Fruit fly (Drosophila melanogaster): ENCODE measurements around the gene NUCB1.

Gene NUCB1

dm6 chr3L:17802107-17802506, at the start of gene NUCB1:
TSS of gene NUCB1 (minus strand) at chr3L:17802279.
- no peak for TF ChIP-seq noc (tag; optimal IDR thresholded peaks at IDR 0.05)

- no peak for TF ChIP-seq noc (tag; optimal IDR thresholded peaks at IDR 0.05)
These were observed 47.4 kb upstream of the NUCB1 start, which contains the start of gene TrpRS-m for dm6 chr3L:17849517-17849916. TSS of gene TrpRS-m (plus strand) at chr3L:17849727.

- no peak for TF ChIP-seq noc (tag; optimal IDR thresholded peaks at IDR 0.05)
These were observed 44.9 kb upstream of the NUCB1 start for dm6 chr3L:17846982-17847355.

dm6 chr3L:17846169-17846981, 44.3 kb upstream of the NUCB1 start, which contains the start of the genes MED19 and CG7430:
TSS of gene MED19 (minus strand) at chr3L:17846501.
TSS of gene CG7430 (plus strand) at chr3L:17846916.
- TF ChIP-seq noc (tag; optimal IDR thresholded peaks at IDR 0.05): peak; percentile 68

dm6 chr3L:17842892-17843703, 41.0 kb upstream of the NUCB1 start, which contains the start of gene CG5567:
TSS of gene CG5567 (minus strand) at chr3L:17843544.
- TF ChIP-seq noc (tag; optimal IDR thresholded peaks at IDR 0.05): no peak

dm6 chr3L:17841085-17841606, 39.1 kb upstream of the NUCB1 start, which contains the start of gene CG5577:
TSS of gene CG5577 (minus strand) at chr3L:17841427.
- peak; percentile 60 for TF ChIP-seq noc (tag; optimal IDR thresholded peaks at IDR 0.05)

dm6 chr3L:17835074-17835473, 33.0 kb upstream of the NUCB1 start, which contains the start of gene CG32189:
TSS of gene CG32189 (minus strand) at chr3L:17835174.
- no peak for TF ChIP-seq noc (tag; optimal IDR thresholded peaks at IDR 0.05)

- no peak for TF ChIP-seq noc (tag; optimal IDR thresholded peaks at IDR 0.05)
These were observed 31.4 kb upstream of the NUCB1 start, which contains the start of gene CG32188 for dm6 chr3L:17833525-17833924. TSS of gene CG32188 (minus strand) at chr3L:17833625.

dm6 chr3L:17822784-17823383, 20.8 kb upstream of the NUCB1 start, which contains the start of the genes Ir75c and Grd:
TSS of gene Ir75c (minus strand) at chr3L:17822834.
TSS of gene Grd (plus strand) at chr3L:17823333.
- TF ChIP-seq noc (tag; optimal IDR thresholded peaks at IDR 0.05): no peak

dm6 chr3L:17820093-17820492, 18.0 kb upstream of the NUCB1 start, which contains the start of gene Ir75b:
TSS of gene Ir75b (minus strand) at chr3L:17820193.
- TF ChIP-seq noc (tag; optimal IDR thresholded peaks at IDR 0.05): no peak

- TF ChIP-seq noc (tag; optimal IDR thresholded peaks at IDR 0.05): no peak
These were observed 15.7 kb upstream of the NUCB1 start, which contains the start of gene Ir75a for dm6 chr3L:17817821-17818220. TSS of gene Ir75a (minus strand) at chr3L:17817921.

- peak; percentile 80 for TF ChIP-seq noc (tag; optimal IDR thresholded peaks at IDR 0.05)
These were observed 12.0 kb upstream of the NUCB1 start, which contains the start of gene Cln3 for dm6 chr3L:17814036-17814435. TSS of gene Cln3 (minus strand) at chr3L:17814119.

dm6 chr3L:17808597-17809213, 6.6 kb upstream of the NUCB1 start, which contains the start of gene CG32191:
TSS of gene CG32191 (minus strand) at chr3L:17809146.
- TF ChIP-seq noc (tag; optimal IDR thresholded peaks at IDR 0.05): no peak

- no peak for TF ChIP-seq noc (tag; optimal IDR thresholded peaks at IDR 0.05)
These were observed 4.4 kb upstream of the NUCB1 start, which contains the start of gene CG32187 for dm6 chr3L:17806357-17807025. TSS of gene CG32187 (minus strand) at chr3L:17806365.

Data from whole organism, larva.